Fruit fly (Drosophila melanogaster) whole organism: Measurements from ENCODE around the gene CG5961.
A peak's percentile ranks its signal among the peaks of the same experiment; 100 is the strongest.

Experiments used
- CG8478 ChIP-seq: fragments of >200 bp; optimal IDR thresholded peaks from 2 replicates; lab custom pipeline; 2018; ENCODE audit warnings: inconsistent platforms
- Dll ChIP-seq: fragments of >200 bp; optimal IDR thresholded peaks from 2 replicates; lab custom pipeline; 2017
- EcR ChIP-seq, 2 experiments: fragments of >200 bp; optimal IDR thresholded peaks; 2 replicates each; lab custom pipeline; 2017; ENCODE audit warnings: missing biosample characterization in 2 of 2, missing genetic modification characterization in 2 of 2, missing genetic modification reagents in 2 of 2
- pan ChIP-seq: fragments of >200 bp; optimal IDR thresholded peaks from 2 replicates; lab custom pipeline; 2017
- psq ChIP-seq: fragments of >200 bp; optimal IDR thresholded peaks from 2 replicates; lab custom pipeline; 2017
- usp ChIP-seq: fragments of >200 bp; optimal IDR thresholded peaks from 2 replicates; lab custom pipeline; 2017; ENCODE audit warnings: missing biosample characterization, missing genetic modification characterization, mixed read lengths

The CG5961 gene

dm6 chr3R:12448344-12448743 lies 11.8 kb downstream of the CG5961 start:
- no peak for TF ChIP-seq pan (lab: Kevin White, UChicago)
- no peak for TF ChIP-seq EcR (GFP tag; optimal IDR thresholded peaks at IDR 0.05; lab: Kevin White, UChicago)
- TF ChIP-seq Dll (lab: Kevin White, UChicago) = no peak
- no peak for TF ChIP-seq CG8478 (lab: Kevin White, UChicago)
- TF ChIP-seq usp (GFP tag; lab: Kevin White, UChicago) = no peak
- no peak for TF ChIP-seq psq (lab: Kevin White, UChicago)

DNA sequence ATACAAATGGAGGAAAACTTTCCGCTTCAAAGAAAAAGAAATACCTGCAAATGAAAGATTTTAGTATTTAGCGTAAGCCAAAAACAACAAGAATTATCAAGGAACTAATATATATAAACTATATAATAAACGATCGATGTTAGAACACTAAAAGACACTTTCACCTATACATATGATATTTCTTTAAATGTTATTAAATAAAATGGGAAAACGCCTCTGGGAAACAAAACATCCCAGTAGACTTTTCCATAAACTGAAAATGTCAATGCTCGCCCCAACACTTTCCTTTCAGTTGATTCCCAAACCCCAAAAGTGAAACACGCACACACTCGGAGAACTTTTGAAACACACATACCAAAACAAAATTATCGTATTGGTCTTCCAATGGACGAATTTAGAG lies 12.7 kb downstream of the CG5961 start, which contains the start of gene vrs:
vrs (plus strand) TSS at position 301 of the 400 bp plus-strand sequence.
- TF ChIP-seq pan (lab: Kevin White, UChicago) (no peak), EcR (GFP tag; optimal IDR thresholded peaks at IDR 0.05; lab: Kevin White, UChicago) (no peak), Dll (lab: Kevin White, UChicago) (no peak), usp (GFP tag; lab: Kevin White, UChicago) (no peak), CG8478 (lab: Kevin White, UChicago) (no peak), psq (lab: Kevin White, UChicago) (no peak)

DNA sequence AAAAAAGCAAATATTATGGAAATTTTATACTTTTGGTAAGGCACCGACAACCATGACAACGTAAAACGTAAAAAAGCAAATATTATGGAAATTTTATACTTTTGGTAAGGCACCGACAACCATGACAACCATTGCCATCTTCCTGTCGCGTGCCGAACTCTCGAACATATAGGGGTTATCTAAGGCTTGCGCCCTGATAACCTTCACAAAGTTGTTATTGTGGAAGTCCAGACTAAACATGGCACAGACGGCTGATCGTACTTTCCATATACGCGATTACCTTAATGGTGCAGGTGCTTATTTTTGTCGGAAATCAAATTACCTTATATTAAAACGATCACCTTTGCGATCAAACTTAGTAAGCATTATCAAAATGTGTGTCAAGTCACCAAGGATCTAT lies 14.6 kb downstream of the CG5961 start:
- no peak for TF ChIP-seq psq (lab: Kevin White, UChicago)
- no peak for TF ChIP-seq CG8478 (lab: Kevin White, UChicago)
- TF ChIP-seq pan (lab: Kevin White, UChicago) = no peak
- no peak for TF ChIP-seq EcR (GFP tag; optimal IDR thresholded peaks at IDR 0.05; lab: Kevin White, UChicago)
- no peak for TF ChIP-seq Dll (lab: Kevin White, UChicago)
- TF ChIP-seq usp (GFP tag; lab: Kevin White, UChicago) = no peak

- TF ChIP-seq CG8478 (lab: Kevin White, UChicago) = no peak
- TF ChIP-seq usp (GFP tag; lab: Kevin White, UChicago) = no peak
- no peak for TF ChIP-seq pan (lab: Kevin White, UChicago)
Measured at dm6 chr3R:12443769-12444168, 16.3 kb downstream of the CG5961 start.

DNA sequence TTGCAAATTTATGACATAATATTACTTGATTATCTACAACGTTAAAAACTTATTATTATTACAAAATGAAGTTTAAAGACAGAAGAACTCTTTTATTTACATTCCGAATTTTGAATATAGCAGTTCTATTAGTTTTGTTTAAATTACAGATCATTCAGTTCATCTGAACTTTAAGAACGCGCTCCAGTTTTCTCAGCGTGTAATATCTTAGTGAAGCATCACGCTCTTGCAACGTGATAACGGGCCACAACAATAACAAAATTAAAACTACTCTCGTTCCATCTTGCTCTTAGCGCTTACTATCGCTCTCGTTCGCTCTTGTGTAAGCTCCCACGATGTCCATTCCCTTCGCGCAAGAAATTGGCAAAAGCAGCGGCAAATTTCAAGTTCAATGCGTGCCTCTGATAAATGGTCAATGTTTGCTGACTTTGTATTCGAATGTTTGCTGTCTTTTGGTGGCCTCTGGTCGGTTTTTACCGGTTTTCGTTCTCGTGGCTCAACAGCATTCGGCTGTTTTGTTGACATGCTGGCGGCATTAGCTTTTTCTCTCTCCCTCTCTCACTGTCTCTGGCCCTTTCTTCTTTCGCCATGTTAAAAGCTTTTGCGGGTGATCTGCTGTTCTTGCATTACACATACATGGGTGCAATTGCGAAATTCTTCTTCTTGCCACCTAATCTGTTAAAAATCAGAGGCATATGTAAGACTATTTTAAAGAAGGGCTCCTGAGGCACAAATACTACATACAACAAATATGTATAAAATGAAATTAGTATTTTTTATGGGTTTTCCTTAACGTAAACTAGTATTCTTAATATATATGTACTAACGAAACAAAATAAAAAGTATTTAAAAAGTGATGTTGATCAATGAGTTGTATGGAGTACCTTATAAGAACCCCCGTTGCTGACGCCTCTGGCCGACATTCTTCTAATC lies 17.2 kb downstream of the CG5961 start:
- peak; percentile 7 for TF ChIP-seq CG8478 (lab: Kevin White, UChicago)
- TF ChIP-seq pan (lab: Kevin White, UChicago) = no peak
- no peak for TF ChIP-seq usp (GFP tag; lab: Kevin White, UChicago)
- no peak for TF ChIP-seq Dll (lab: Kevin White, UChicago)

- TF ChIP-seq Dll (lab: Kevin White, UChicago) (no peak), psq (lab: Kevin White, UChicago) (no peak), CG8478 (lab: Kevin White, UChicago) (no peak), usp (GFP tag; lab: Kevin White, UChicago) (no peak), EcR (GFP tag; optimal IDR thresholded peaks at IDR 0.05; lab: Kevin White, UChicago) (no peak), pan (lab: Kevin White, UChicago) (no peak)
Measured at dm6 chr3R:12441008-12441606, 19.0 kb downstream of the CG5961 start.

dm6 chr3R:12439401-12440143 lies 20.5 kb downstream of the CG5961 start, which contains the start of gene Desat1:
Gene Desat1, plus strand, starts transcription at chr3R:12439600.
- TF ChIP-seq psq (lab: Kevin White, UChicago) = no peak
- no peak for TF ChIP-seq EcR (GFP tag; optimal IDR thresholded peaks at IDR 0.05; lab: Kevin White, UChicago)
- no peak for TF ChIP-seq CG8478 (lab: Kevin White, UChicago)
- TF ChIP-seq pan (lab: Kevin White, UChicago) = no peak
- TF ChIP-seq usp (GFP tag; lab: Kevin White, UChicago) = no peak
- no peak for TF ChIP-seq Dll (lab: Kevin White, UChicago)

DNA sequence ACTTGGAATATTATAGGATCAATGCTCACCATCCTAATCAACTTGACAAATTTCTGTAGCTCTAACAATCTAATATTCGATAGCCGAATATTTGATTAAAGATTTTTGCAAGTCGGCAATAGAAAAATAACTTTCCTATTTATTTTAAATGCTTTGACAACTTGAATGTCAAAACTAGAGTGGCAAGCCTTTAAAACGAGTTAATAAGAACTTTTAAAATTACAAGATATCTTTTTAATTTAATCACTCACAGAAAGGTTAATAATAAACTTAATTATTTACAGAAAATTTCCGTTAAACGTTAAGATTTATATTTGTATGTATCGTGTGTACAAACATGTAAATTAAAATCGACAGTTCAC lies 21.1 kb downstream of the CG5961 start, which contains the start of the genes CG17207 and CG46427:
CG17207 (minus strand) TSS at position 101 of the 362 bp plus-strand sequence.
CG46427 (minus strand) TSS at position 101 of the 362 bp plus-strand sequence.
- TF ChIP-seq psq (lab: Kevin White, UChicago) (no peak), Dll (lab: Kevin White, UChicago) (no peak), usp (GFP tag; lab: Kevin White, UChicago) (no peak), pan (lab: Kevin White, UChicago) (no peak), EcR (GFP tag; optimal IDR thresholded peaks at IDR 0.05; lab: Kevin White, UChicago) (no peak), CG8478 (lab: Kevin White, UChicago) (no peak)

DNA sequence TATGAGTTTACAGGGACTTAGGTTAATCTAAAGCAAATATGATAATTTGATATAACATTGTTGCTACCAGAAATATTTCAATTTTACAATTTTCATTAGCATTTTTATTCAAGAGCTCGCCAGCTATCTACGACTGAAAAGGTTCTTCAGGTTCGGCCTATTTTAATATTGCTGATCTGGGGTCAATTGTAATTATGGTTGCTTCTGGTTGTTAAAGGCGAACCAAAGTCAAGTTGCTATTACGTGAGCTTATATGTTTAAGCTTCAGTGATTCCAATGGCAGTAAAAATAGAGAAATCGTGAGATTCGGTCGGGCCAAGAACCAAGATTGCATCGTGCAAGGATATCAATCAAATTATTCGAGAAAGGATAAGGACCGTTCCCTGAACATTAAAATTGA lies 24.1 kb downstream of the CG5961 start, which contains the start of gene Desat2:
Desat2 (plus strand) TSS at position 301 of the 400 bp plus-strand sequence.
- TF ChIP-seq psq (lab: Kevin White, UChicago) (no peak), EcR (GFP tag; optimal IDR thresholded peaks at IDR 0.05; lab: Kevin White, UChicago) (no peak), usp (GFP tag; lab: Kevin White, UChicago) (no peak), CG8478 (lab: Kevin White, UChicago) (no peak), pan (lab: Kevin White, UChicago) (no peak)

DNA sequence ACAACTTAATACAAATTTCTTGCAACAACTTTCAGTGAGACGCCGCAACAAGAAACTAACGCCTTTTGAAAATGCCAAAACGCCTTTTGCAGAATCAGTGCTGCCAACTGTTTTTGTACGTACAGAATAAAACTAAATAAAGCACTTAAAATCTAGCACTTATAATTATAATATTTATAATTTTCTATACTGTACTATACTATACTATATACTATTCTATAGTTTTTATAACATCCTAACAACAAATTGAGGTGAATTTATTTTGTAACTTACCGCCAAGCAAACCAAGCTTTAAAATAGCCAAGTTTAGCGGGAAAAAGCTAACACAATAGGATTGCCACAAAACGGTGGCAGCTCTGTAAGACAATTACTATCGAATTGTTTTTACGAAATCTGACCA lies 26.3 kb downstream of the CG5961 start, which contains the start of the genes Aos1 and Srlp:
Aos1 (minus strand) TSS at position 59 of the 400 bp plus-strand sequence.
Srlp (plus strand) TSS at position 335 of the 400 bp plus-strand sequence.
- TF ChIP-seq usp (GFP tag; lab: Kevin White, UChicago) (no peak), Dll (lab: Kevin White, UChicago) (no peak), EcR (GFP tag; optimal IDR thresholded peaks at IDR 0.05; lab: Kevin White, UChicago) (no peak), pan (lab: Kevin White, UChicago) (no peak), CG8478 (lab: Kevin White, UChicago) (no peak), psq (lab: Kevin White, UChicago) (no peak)
